Fruit fly (Drosophila melanogaster) whole organism: Measurements from ENCODE around the gene HDAC4.

Experiments
- CG8478 ChIP-seq: fragments of >200 bp; optimal IDR thresholded peaks from 2 replicates; lab custom pipeline; 2018; ENCODE audit warnings: inconsistent platforms
- Dll ChIP-seq: fragments of >200 bp; optimal IDR thresholded peaks from 2 replicates; lab custom pipeline; 2017
- EcR ChIP-seq, 2 experiments: fragments of >200 bp; optimal IDR thresholded peaks; 2 replicates each; lab custom pipeline; 2017; ENCODE audit warnings: missing biosample characterization in 2 of 2, missing genetic modification characterization in 2 of 2, missing genetic modification reagents in 2 of 2
- pan ChIP-seq: fragments of >200 bp; optimal IDR thresholded peaks from 2 replicates; lab custom pipeline; 2017
- psq ChIP-seq: fragments of >200 bp; optimal IDR thresholded peaks from 2 replicates; lab custom pipeline; 2017

DNA sequence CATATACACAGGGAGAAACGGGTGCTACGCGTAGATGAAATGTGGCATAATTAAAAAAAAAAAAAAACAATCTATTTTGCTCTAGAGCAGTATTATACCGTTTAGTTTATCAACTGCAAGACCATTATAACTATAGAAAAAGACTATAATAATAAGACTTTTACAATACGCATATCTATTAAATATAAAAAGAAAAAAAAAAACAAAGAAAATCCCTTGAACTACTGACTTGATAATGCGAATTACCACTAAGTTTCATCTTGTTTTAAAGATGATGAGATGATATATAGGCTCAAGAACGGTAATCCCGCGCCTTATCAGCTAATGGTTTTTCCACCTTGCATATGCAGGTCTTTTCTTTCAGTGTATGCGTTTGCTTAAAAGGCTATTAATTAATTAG lies 21.8 kb upstream of the HDAC4 start:
- no peak for TF ChIP-seq psq (lab: Kevin White, UChicago)
- no peak for TF ChIP-seq EcR (GFP tag; optimal IDR thresholded peaks at IDR 0.05; lab: Kevin White, UChicago)
- TF ChIP-seq Dll = no peak
- no peak for TF ChIP-seq CG8478
- no peak for TF ChIP-seq pan
